Fruit fly (Drosophila melanogaster): Measurements from ENCODE around the gene Pdf.

The Pdf gene

dm6 chr3R:26494247-26494646 is 38.3 kb upstream of the Pdf start:
- no peak for TF ChIP-seq lbe (GFP tag; optimal IDR thresholded peaks at IDR 0.05)
- TF ChIP-seq zfh2 (GFP tag; optimal IDR thresholded peaks at IDR 0.05), result no peak
- no peak for TF ChIP-seq Dll (GFP tag; IDR thresholded peaks at IDR 0.05; ENCODE audit: partially characterized antibody)
- peak in 1 of 2 experiments; percentile 34 for TF ChIP-seq eve (GFP tag; optimal IDR thresholded peaks at IDR 0.05)
- TF ChIP-seq amos (GFP tag; IDR thresholded peaks at IDR 0.05; ENCODE audit: partially characterized antibody), result no peak
- no peak for TF ChIP-seq Rx (GFP tag; IDR thresholded peaks at IDR 0.05)
- TF ChIP-seq corto (GFP tag; optimal IDR thresholded peaks at IDR 0.05), result no peak
- TF ChIP-seq odd (GFP tag; optimal IDR thresholded peaks at IDR 0.05), result no peak
- TF ChIP-seq CG1792 (GFP tag; optimal IDR thresholded peaks at IDR 0.05), result no peak
- TF ChIP-seq CG7372 (GFP tag; IDR thresholded peaks at IDR 0.05), result no peak
- TF ChIP-seq zen (tag; optimal IDR thresholded peaks at IDR 0.05), result no peak
- TF ChIP-seq fd3F (GFP tag; optimal IDR thresholded peaks at IDR 0.05), result peak; percentile 38
- TF ChIP-seq tx (GFP tag; optimal IDR thresholded peaks at IDR 0.05), result no peak
- TF ChIP-seq CG12659 (GFP tag; optimal IDR thresholded peaks at IDR 0.05), result peak; percentile 17
- TF ChIP-seq CG4404 (GFP tag; IDR thresholded peaks at IDR 0.05), result no peak
- TF ChIP-seq CG4328 (GFP tag; optimal IDR thresholded peaks at IDR 0.05), result no peak
- no peak for TF ChIP-seq nmo (GFP tag; optimal IDR thresholded peaks at IDR 0.05)
- no peak for TF ChIP-seq CG9437 (GFP tag; optimal IDR thresholded peaks at IDR 0.05)
- peak; percentile 69 for TF ChIP-seq Hmr (GFP tag; optimal IDR thresholded peaks at IDR 0.05)
- TF ChIP-seq E2f2 (GFP tag; IDR thresholded peaks at IDR 0.05), result peak; percentile 29; the same call in 1 of the 2 replicates
- no peak for TF ChIP-seq D (optimal IDR thresholded peaks at IDR 0.05)
- TF ChIP-seq D (GFP tag; optimal IDR thresholded peaks at IDR 0.05), result no peak
- TF ChIP-seq Dp (GFP tag; optimal IDR thresholded peaks at IDR 0.05), result no peak
- no peak for TF ChIP-seq CG17328 (GFP tag; IDR thresholded peaks at IDR 0.05)
- no peak for TF ChIP-seq CG14965 (GFP tag; optimal IDR thresholded peaks at IDR 0.05; ENCODE audit: borderline replicate concordance)
- no peak for TF ChIP-seq ems (GFP tag; optimal IDR thresholded peaks at IDR 0.05)
- TF ChIP-seq crp (GFP tag; optimal IDR thresholded peaks at IDR 0.05), result no peak
- TF ChIP-seq trh (GFP tag; optimal IDR thresholded peaks at IDR 0.05), result no peak
- no peak for TF ChIP-seq CG3407 (GFP tag; optimal IDR thresholded peaks at IDR 0.05)
- no peak for TF ChIP-seq CG18262 (tag; optimal IDR thresholded peaks at IDR 0.05)
- no peak for TF ChIP-seq CG12236 (GFP tag; optimal IDR thresholded peaks at IDR 0.05)
- no peak for TF ChIP-seq Mes4 (GFP tag; optimal IDR thresholded peaks at IDR 0.05)
- no peak for TF ChIP-seq unc-4 (GFP tag; IDR thresholded peaks at IDR 0.05; ENCODE audit: partially characterized antibody)
- TF ChIP-seq Atf6 (GFP tag; IDR thresholded peaks at IDR 0.05), result no peak; the same call in 1 of the 2 replicates
- no peak for TF ChIP-seq Nf-YC (tag; optimal IDR thresholded peaks at IDR 0.05)
- TF ChIP-seq Hand (GFP tag; optimal IDR thresholded peaks at IDR 0.05), result peak; percentile 17
- no peak for TF ChIP-seq Mad (GFP tag; optimal IDR thresholded peaks at IDR 0.05)
- no peak for TF ChIP-seq CG6813 (GFP tag; optimal IDR thresholded peaks at IDR 0.05)
- no peak for TF ChIP-seq aop (GFP tag; IDR thresholded peaks at IDR 0.05)
- no peak for TF ChIP-seq ERR (GFP tag; optimal IDR thresholded peaks at IDR 0.05)
- TF ChIP-seq prd (optimal IDR thresholded peaks at IDR 0.05), result no peak
- TF ChIP-seq prd (GFP tag; IDR thresholded peaks at IDR 0.05), result peak; percentile 41; the same call in 1 of the 3 replicates
- TF ChIP-seq CG2875 (GFP tag; optimal IDR thresholded peaks at IDR 0.05), result no peak
- TF ChIP-seq TFAM (GFP tag; optimal IDR thresholded peaks at IDR 0.05), result no peak
- TF ChIP-seq ATbp (GFP tag; optimal IDR thresholded peaks at IDR 0.05), result no peak
- TF ChIP-seq Hmx (GFP tag; optimal IDR thresholded peaks at IDR 0.05), result no peak
- TF ChIP-seq CG12769 (tag; optimal IDR thresholded peaks at IDR 0.05), result peak; percentile 47
- no peak for TF ChIP-seq Doc3 (GFP tag; IDR thresholded peaks at IDR 0.05; ENCODE audit: partially characterized antibody)
- TF ChIP-seq Aef1 (GFP tag; IDR thresholded peaks at IDR 0.05), result 0 out of 3 replicates have a peak, but pooled peaks have one; percentile 27
- TF ChIP-seq pita (GFP tag; optimal IDR thresholded peaks at IDR 0.05), result no peak
- no peak for TF ChIP-seq wek (GFP tag; optimal IDR thresholded peaks at IDR 0.05)

Measured in whole organism, embryonic.